Worm (Caenorhabditis elegans) whole organism, L4/young adult: ENCODE data around the gene mdh-1.

Source experiments
- W03F9.2 ChIP-seq: fragments of 150-350 bp; optimal IDR thresholded peaks from 2 replicates; lab custom pipeline; 2014; ENCODE audit warnings: missing biosample characterization, missing genetic modification characterization
- him-1 ChIP-seq: sonication (generic microtip); optimal IDR thresholded peaks from 2 replicates; lab custom pipeline; 2016; ENCODE audit warnings: missing genotype, missing genetic modification reagents, missing genetic modification characterization, missing compliant biosample characterization

DNA sequence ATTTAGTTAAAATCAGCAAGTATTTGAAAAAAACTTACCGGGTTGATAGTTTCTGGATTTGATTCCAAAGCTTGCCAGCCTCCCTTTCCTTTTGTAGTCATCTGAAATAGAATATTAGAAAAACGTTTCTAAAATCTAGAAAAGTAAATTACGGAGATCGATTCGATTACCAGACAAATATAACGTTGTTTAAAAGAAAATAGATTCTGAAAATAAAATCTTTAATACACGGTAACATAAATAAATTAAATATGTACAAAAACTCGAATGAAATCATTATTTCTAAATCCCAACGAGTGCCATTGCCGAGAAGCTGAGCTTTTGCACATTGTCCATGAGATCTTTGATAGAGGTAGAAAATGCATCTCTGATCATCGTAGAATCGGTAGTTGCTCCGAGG lies 7.6 kb downstream of the mdh-1 start, which contains the start of gene ubh-3:
- TF ChIP-seq him-1 (tag; lab: Kevin White, UChicago) (no peak), W03F9.2 (no peak)
